Worm (Caenorhabditis elegans): ENCODE results near the gene flp-1.

DNA sequence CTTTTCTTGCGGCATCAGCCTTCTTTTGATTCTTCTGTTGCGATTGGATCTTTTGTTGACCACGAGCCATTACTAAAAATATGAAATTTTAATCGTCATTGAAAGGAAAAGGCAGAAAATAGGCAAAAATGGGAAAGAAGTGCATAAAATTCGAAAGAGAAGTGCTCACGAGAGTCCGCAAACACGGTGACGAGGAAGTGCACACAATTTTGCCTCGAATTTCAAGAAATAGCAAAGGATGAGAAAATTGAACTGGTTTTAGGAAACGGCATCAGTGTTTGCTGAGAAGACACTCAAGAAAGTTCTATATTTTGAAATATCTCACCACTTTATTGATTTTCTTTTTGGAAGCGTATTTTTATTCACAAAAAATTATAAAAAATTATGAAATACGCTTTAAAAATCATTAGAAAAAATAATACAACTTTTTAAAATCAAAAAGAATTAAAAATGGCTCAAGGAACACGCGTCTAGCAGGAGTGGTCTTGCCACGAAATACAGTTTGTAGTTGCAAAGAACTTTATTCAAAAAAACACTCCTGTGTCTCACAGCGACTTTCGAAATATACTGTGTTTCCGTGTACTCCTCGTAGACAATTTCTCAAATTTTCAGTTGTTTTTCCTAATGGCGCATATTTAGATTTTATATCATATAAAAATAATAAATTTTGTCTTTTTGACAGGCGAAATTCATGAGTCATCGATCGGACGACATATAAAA is 48.2 kb upstream of the flp-1 start, which contains the start of the genes znf-706 and cpna-3:
- TF ChIP-seq D2030.7 (GFP tag; IDR thresholded peaks at IDR 0.05) (no peak), bed-2 (GFP tag; IDR thresholded peaks at IDR 0.05) (no peak), pha-4 (tag; optimal IDR thresholded peaks at IDR 0.05) (no peak), hrde-1 (tag; optimal IDR thresholded peaks at IDR 0.05; ENCODE audit: borderline replicate concordance) (no peak), lin-26 (GFP tag; IDR thresholded peaks at IDR 0.05) (no peak), B0019.2 (GFP tag; conservative IDR thresholded peaks at IDR 0.05) (no peak), lir-1 (GFP tag; conservative IDR thresholded peaks at IDR 0.05) (no peak), B0035.1 (tag; optimal IDR thresholded peaks at IDR 0.05) (no peak)
